Worm (Caenorhabditis elegans): ENCODE results near the gene dnj-5.

DNA sequence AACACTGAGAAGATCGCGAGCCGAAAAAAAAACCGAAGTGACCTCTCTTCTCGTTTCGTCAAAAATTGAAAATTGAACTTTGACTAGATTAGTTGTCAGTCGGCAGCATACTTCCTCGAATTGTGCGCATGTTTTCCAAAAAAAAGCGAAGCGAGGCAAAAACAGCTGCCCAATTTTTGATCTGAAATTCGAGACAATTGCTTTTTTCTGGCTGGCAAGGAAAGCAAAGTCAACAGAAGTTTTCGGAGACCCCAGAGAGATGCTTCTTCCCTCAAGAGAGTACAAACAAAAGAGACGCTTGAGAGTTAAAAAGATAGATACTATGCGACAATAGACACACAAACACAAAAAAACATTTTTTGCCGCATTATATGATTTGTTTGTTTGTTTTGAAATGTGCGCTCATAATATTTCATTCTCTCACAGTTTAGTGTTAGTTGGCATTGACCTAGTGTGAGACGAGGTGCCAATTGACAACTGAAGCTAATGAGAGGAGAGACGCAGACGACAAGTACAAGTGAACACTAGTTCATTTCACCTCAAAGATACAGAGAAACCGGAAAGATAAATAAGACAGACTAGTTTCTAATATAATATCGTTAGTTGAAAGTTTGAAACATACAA lies 22.0 kb downstream of the dnj-5 start:
- TF ChIP-seq him-1 (tag; optimal IDR thresholded peaks at IDR 0.05) (no peak), W03F9.2 (tag; optimal IDR thresholded peaks at IDR 0.05) (no peak)
